Fruit fly (Drosophila melanogaster) Kc167 (cell line): ENCODE measurements around the gene DCTN6-p27.

ENCODE experiments used
- Myc ChIP-seq: fragments of >200 bp; optimal IDR thresholded peaks from 2 replicates; lab custom pipeline; 2017; ENCODE audit warnings: missing external identifiers
- psq ChIP-seq: fragments of >200 bp; optimal IDR thresholded peaks from 2 replicates; lab custom pipeline; 2017; ENCODE audit warnings: missing external identifiers

dm6 chr2L:19133465-19134365 is 1.6 kb downstream of the DCTN6-p27 start, which contains the start of gene brat:
- TF ChIP-seq Myc (lab: Kevin White, UChicago), result no peak
- TF ChIP-seq psq (lab: Kevin White, UChicago), result no peak
